Worm (Caenorhabditis elegans) whole organism, L4/young adult: ENCODE data around the gene srh-59.

Experiments used
- W03F9.2 ChIP-seq: fragments of 150-350 bp; optimal IDR thresholded peaks from 2 replicates; lab custom pipeline; 2014; ENCODE audit warnings: missing biosample characterization, missing genetic modification characterization
- dao-5 ChIP-seq: sonication (generic microtip); optimal IDR thresholded peaks from 2 replicates; lab custom pipeline; 2016; ENCODE audit warnings: missing genotype, missing genetic modification characterization, moderate library complexity, missing compliant biosample characterization
- him-1 ChIP-seq: sonication (generic microtip); optimal IDR thresholded peaks from 2 replicates; lab custom pipeline; 2016; ENCODE audit warnings: missing genotype, missing genetic modification reagents, missing genetic modification characterization, missing compliant biosample characterization

The srh-59 gene

DNA sequence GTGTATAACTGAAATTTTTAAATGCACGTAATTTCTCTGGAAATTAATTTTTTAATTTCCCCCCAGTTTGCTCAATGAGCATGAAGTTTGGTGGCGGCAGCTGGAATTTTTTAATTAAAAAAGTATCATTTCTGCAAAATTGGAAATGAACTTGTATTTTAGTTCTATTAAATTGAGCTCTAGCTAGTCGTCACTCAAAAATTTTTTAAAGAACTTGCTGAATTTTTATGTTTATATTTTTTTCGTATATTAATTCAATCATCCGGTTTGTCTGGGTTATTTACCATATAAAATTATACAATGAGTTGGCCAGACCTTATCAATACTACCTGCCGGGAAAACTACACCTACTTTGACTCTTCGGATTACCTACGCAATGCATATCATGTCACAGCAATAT, at the start of gene srh-59:
srh-59 (plus strand) TSS at position 301 of the 400 bp plus-strand sequence.
- TF ChIP-seq him-1 = no peak
- TF ChIP-seq dao-5 (tag; lab: Kevin White, UChicago) = no peak
- TF ChIP-seq W03F9.2 (tag; lab: Kevin White, UChicago) = no peak

- TF ChIP-seq W03F9.2 (tag; lab: Kevin White, UChicago) = no peak
These were observed 41.7 kb upstream of the srh-59 start for ce11 chrII:3540151-3540550.

- TF ChIP-seq W03F9.2 (tag; lab: Kevin White, UChicago) (no peak), him-1 (no peak), dao-5 (tag; lab: Kevin White, UChicago) (no peak)
These were observed 35.4 kb upstream of the srh-59 start, which contains the start of gene apd-3 for ce11 chrII:3546381-3546931. Gene apd-3, minus strand, starts transcription at chrII:3546431.

ce11 chrII:3547282-3547681, 34.6 kb upstream of the srh-59 start:
- TF ChIP-seq W03F9.2 (tag; lab: Kevin White, UChicago) (no peak), dao-5 (tag; lab: Kevin White, UChicago) (no peak), him-1 (peak; percentile 3)

DNA sequence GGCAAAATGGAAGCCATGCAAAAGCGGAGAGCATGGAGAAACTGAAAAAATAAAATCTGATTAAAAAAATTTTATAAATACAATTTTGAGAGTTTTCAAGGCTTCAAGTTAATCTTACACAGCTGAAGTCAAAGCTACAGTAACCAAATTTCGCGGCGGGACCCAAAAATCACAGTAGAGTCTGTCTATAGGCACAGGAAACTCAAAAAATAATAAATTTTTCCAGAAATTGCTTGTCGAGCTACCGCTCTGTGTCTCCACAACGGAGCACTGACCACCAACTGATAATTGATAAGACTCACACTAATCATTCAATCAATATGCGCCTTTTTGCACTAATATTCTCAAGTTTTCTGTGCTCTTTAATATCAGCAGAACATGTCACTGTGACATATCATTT, 31.5 kb upstream of the srh-59 start, which contains the start of gene W10G11.19:
W10G11.19 (plus strand) TSS at position 301 of the 400 bp plus-strand sequence.
- TF ChIP-seq dao-5 (tag; lab: Kevin White, UChicago) (no peak), him-1 (no peak), W03F9.2 (tag; lab: Kevin White, UChicago) (no peak)

ce11 chrII:3553453-3553852, 28.4 kb upstream of the srh-59 start, which contains the start of gene dnc-3:
Gene dnc-3, plus strand, starts transcription at chrII:3553724.
- peak; percentile 41 for TF ChIP-seq W03F9.2 (tag; lab: Kevin White, UChicago)
- TF ChIP-seq him-1 = no peak

ce11 chrII:3554673-3555072, 27.2 kb upstream of the srh-59 start:
- no peak for TF ChIP-seq him-1
- TF ChIP-seq W03F9.2 (tag; lab: Kevin White, UChicago) = no peak
- TF ChIP-seq dao-5 (tag; lab: Kevin White, UChicago) = no peak

ce11 chrII:3555281-3555680, 26.6 kb upstream of the srh-59 start:
- TF ChIP-seq him-1 (no peak), dao-5 (tag; lab: Kevin White, UChicago) (no peak), W03F9.2 (tag; lab: Kevin White, UChicago) (no peak)

- TF ChIP-seq W03F9.2 (tag; lab: Kevin White, UChicago) (no peak), him-1 (no peak), dao-5 (tag; lab: Kevin White, UChicago) (no peak)
These were observed 25.3 kb upstream of the srh-59 start for ce11 chrII:3556584-3556983.

- TF ChIP-seq him-1 (no peak), W03F9.2 (tag; lab: Kevin White, UChicago) (no peak), dao-5 (tag; lab: Kevin White, UChicago) (no peak)
These were observed 24.4 kb upstream of the srh-59 start, which contains the start of gene lgc-45 for ce11 chrII:3557417-3557816. Gene lgc-45, plus strand, starts transcription at chrII:3557472.

DNA sequence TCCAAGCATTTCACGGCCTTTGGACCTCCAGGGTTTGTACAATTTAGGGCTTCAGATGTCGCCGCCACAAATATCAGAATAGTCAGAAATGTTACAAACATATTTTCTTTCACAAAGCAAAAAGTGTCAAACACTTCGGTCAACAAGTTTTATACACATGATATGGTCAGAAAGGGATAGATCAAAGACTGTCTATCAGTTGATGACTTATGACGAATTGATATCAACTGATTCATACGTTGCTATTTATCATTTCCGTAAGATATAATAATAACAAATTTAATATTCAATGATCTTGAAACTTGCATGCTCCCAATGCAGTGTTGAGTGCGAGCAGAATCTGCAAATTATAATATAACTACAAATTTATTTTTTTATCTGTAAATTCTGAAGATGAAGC, 21.3 kb upstream of the srh-59 start, which contains the start of gene W10G11.1:
W10G11.1 (minus strand) TSS at position 101 of the 400 bp plus-strand sequence.
- TF ChIP-seq him-1 (no peak), W03F9.2 (tag; lab: Kevin White, UChicago) (no peak), dao-5 (tag; lab: Kevin White, UChicago) (no peak)

DNA sequence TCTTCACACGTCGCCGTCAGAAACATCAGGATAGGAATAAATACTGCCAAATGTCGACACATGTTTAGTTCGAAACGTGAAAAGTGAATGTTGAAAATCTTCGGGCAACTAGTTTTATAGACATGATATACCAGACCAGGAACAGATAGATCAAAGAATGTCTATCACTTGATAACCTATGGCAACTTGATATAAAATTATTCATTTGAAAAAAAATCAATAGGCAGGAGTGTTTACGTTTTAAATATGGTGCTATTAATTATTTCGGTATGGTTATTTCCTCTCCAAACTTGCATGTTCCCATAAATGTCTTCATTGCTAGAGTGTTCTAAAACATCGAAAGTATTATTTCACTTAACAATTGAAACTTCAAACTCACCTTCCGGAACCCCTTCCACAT, 20.3 kb upstream of the srh-59 start, which contains the start of gene W10G11.2:
W10G11.2 (minus strand) TSS at position 101 of the 400 bp plus-strand sequence.
- TF ChIP-seq dao-5 (tag; lab: Kevin White, UChicago) (no peak), W03F9.2 (tag; lab: Kevin White, UChicago) (no peak), him-1 (no peak)

DNA sequence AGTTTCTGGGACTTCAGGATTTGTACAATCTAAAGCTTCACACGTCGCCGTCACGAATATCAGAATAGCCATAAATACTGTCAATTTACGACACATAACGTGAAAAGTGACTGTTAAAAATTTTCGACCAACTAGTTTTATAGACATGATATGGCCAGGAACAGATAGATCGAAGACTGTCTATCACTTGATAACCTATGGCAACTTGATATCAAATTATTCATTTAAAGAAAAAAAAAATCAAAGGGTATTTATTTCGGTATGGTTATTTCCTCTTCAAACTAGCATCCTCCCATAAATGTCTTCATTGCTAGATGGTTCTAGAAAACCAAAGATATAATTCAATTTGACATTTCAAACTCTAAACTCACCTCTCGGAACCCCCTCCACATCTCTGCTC, 19.4 kb upstream of the srh-59 start, which contains the start of gene W10G11.3:
W10G11.3 (minus strand) TSS at position 101 of the 400 bp plus-strand sequence.
- TF ChIP-seq him-1 (no peak), W03F9.2 (tag; lab: Kevin White, UChicago) (no peak), dao-5 (tag; lab: Kevin White, UChicago) (no peak)

DNA sequence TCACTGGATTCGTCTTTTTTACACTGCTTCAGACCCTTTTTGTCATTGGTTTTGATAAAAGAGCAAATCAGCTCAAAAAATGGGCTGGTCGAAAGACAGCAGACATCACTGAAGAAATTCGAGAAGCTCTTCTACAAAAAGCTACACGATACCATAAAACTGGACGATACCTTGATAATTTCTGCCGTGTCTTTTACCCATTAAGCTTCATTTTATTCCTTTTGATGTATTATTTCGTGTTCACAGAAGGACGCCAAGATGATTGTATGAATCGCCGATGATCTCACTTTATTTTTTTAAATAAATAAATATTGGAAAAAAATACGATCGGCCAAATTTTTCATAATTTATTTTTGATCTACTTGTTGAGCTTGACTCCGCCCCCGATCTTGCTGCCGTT, 14.8 kb upstream of the srh-59 start:
- TF ChIP-seq W03F9.2 (tag; lab: Kevin White, UChicago) = no peak
- TF ChIP-seq him-1 = no peak
- no peak for TF ChIP-seq dao-5 (tag; lab: Kevin White, UChicago)

- peak; percentile 18 for TF ChIP-seq dao-5 (tag; lab: Kevin White, UChicago)
These were observed 14.3 kb upstream of the srh-59 start for ce11 chrII:3567576-3567975.
